Worm (Caenorhabditis elegans) whole organism, young adult: ENCODE data around the gene H20J04.6.

Experiments
- B0019.2 ChIP-seq: fragments of 200-800 bp; sonication (Bioruptor generic); conservative IDR thresholded peaks from 2 replicates; pipeline ENCODE4 v1.3.6; 2022; ENCODE audit warnings: missing genetic modification reagents, missing genetic modification characterization, missing compliant biosample characterization
- B0261.1 ChIP-seq: sonication (generic microtip); optimal IDR thresholded peaks from 2 replicates; lab custom pipeline; 2016; ENCODE audit warnings: mild to moderate bottlenecking, missing genetic modification characterization, moderate library complexity, missing compliant biosample characterization
- B0336.3 ChIP-seq: fragments of 200-800 bp; sonication (Bioruptor generic); IDR thresholded peaks from 2 replicates; pipeline ENCODE4 v1.3.6; 2022; ENCODE audit warnings: missing genetic modification characterization, missing compliant biosample characterization
- F52B5.7 ChIP-seq: sonication (generic microtip); optimal IDR thresholded peaks from 2 replicates; lab custom pipeline; 2016; ENCODE audit warnings: mild to moderate bottlenecking, missing genetic modification characterization, missing compliant biosample characterization
- F55B11.4 ChIP-seq: sonication (generic microtip); optimal IDR thresholded peaks from 2 replicates; lab custom pipeline; 2016; ENCODE audit warnings: missing compliant biosample characterization, missing genetic modification characterization, borderline replicate concordance; ENCODE audit not compliant: insufficient read depth
- F57C9.4 ChIP-seq: sonication (generic microtip); optimal IDR thresholded peaks from 2 replicates; lab custom pipeline; 2017; ENCODE audit warnings: mild to moderate bottlenecking, missing genetic modification characterization, missing compliant biosample characterization
- K11D2.4 ChIP-seq: fragments of 200-800 bp; sonication (Bioruptor generic); IDR thresholded peaks from 2 replicates; pipeline ENCODE4 v1.3.6; 2022; ENCODE audit warnings: missing genetic modification reagents, missing genetic modification characterization, missing compliant biosample characterization
- K12H6.12 ChIP-seq: fragments of 200-800 bp; sonication (Bioruptor generic); optimal IDR thresholded peaks from 2 replicates; lab custom pipeline; 2018; ENCODE audit warnings: mild to moderate bottlenecking, missing genetic modification characterization, missing compliant biosample characterization
- T07F8.4 ChIP-seq: sonication (generic microtip); optimal IDR thresholded peaks from 2 replicates; lab custom pipeline; 2016; ENCODE audit warnings: mild to moderate bottlenecking, missing genetic modification characterization, moderate library complexity, missing compliant biosample characterization
- T26A5.8 ChIP-seq: sonication (generic microtip); optimal IDR thresholded peaks from 2 replicates; lab custom pipeline; 2016; ENCODE audit warnings: missing genetic modification characterization, missing compliant biosample characterization
- Y53G8AR.9 ChIP-seq: fragments of 200-800 bp; sonication (Bioruptor generic); conservative IDR thresholded peaks from 2 replicates; pipeline ENCODE4 v1.3.6; 2022; ENCODE audit warnings: missing genetic modification reagents, missing genetic modification characterization, missing compliant biosample characterization
- Y79H2A.3 ChIP-seq: fragments of 200-800 bp; sonication (Bioruptor generic); conservative IDR thresholded peaks from 2 replicates; pipeline ENCODE4 v1.3.6; 2022; ENCODE audit warnings: missing genetic modification reagents, missing genetic modification characterization, missing compliant biosample characterization
- Y95B8A.8 ChIP-seq: fragments of 200-800 bp; sonication (Bioruptor generic); IDR thresholded peaks from 2 replicates; pipeline ENCODE4 v1.3.6; 2022; ENCODE audit warnings: missing genetic modification reagents, missing genetic modification characterization, missing compliant biosample characterization
- aptf-2 ChIP-seq: fragments of 200-800 bp; sonication (Bioruptor generic); conservative IDR thresholded peaks from 2 replicates; pipeline ENCODE4 v1.3.6; 2022; ENCODE audit warnings: missing genetic modification reagents, missing genetic modification characterization, missing compliant biosample characterization
- attf-6 ChIP-seq: fragments of 200-800 bp; sonication (Bioruptor generic); IDR thresholded peaks from 2 replicates; pipeline ENCODE4 v1.3.6; 2022; ENCODE audit warnings: missing genetic modification reagents, missing genetic modification characterization, missing compliant biosample characterization
- cebp-2 ChIP-seq: fragments of 200-800 bp; sonication (Bioruptor generic); IDR thresholded peaks from 2 replicates; pipeline ENCODE4 v1.3.6; 2022; ENCODE audit warnings: missing genetic modification characterization, missing compliant biosample characterization
- ceh-79 ChIP-seq: sonication (generic microtip); optimal IDR thresholded peaks from 2 replicates; lab custom pipeline; 2017; ENCODE audit warnings: mild to moderate bottlenecking, missing genetic modification characterization, missing compliant biosample characterization
- dpff-1 ChIP-seq: sonication (generic microtip); optimal IDR thresholded peaks from 2 replicates; lab custom pipeline; 2017; ENCODE audit warnings: mild to moderate bottlenecking, missing genetic modification characterization, missing compliant biosample characterization
- dpl-1 ChIP-seq: fragments of 150-350 bp; optimal IDR thresholded peaks from 2 replicates; lab custom pipeline; 2014; ENCODE audit warnings: missing biosample characterization, missing genetic modification reagents, missing genetic modification characterization
- efl-1 ChIP-seq: fragments of 150-350 bp; optimal IDR thresholded peaks from 2 replicates; lab custom pipeline; 2014; ENCODE audit warnings: missing biosample characterization, missing genetic modification reagents, missing genetic modification characterization
- egrh-3 ChIP-seq: fragments of 200-800 bp; sonication (Bioruptor generic); IDR thresholded peaks from 2 replicates; pipeline ENCODE4 v1.3.6; 2022; ENCODE audit warnings: missing genetic modification reagents, missing genetic modification characterization, missing compliant biosample characterization
- ekl-4 ChIP-seq: fragments of 200-800 bp; sonication (Bioruptor generic); IDR thresholded peaks from 2 replicates; pipeline ENCODE4 v1.3.6; 2022; ENCODE audit warnings: missing genetic modification reagents, missing genetic modification characterization, missing compliant biosample characterization
- hmg-1.2 ChIP-seq: fragments of 200-800 bp; sonication (Bioruptor generic); IDR thresholded peaks from 2 replicates; pipeline ENCODE4 v1.3.6; 2022; ENCODE audit warnings: missing genetic modification reagents, missing genetic modification characterization, missing compliant biosample characterization
- hmg-20 ChIP-seq: fragments of 200-800 bp; sonication (Bioruptor generic); IDR thresholded peaks from 2 replicates; pipeline ENCODE4 v1.3.6; 2022; ENCODE audit warnings: missing genetic modification reagents, missing genetic modification characterization, missing compliant biosample characterization
- hsf-1 ChIP-seq: fragments of 200-800 bp; sonication (Bioruptor generic); IDR thresholded peaks from 2 replicates; pipeline ENCODE4 v1.3.6; 2022; ENCODE audit warnings: missing genetic modification reagents, missing genetic modification characterization, missing compliant biosample characterization
- let-526 ChIP-seq: fragments of 200-800 bp; sonication (Bioruptor generic); IDR thresholded peaks from 2 replicates; pipeline ENCODE4 v1.3.6; 2022; ENCODE audit warnings: missing genetic modification reagents, missing genetic modification characterization, missing compliant biosample characterization
- lin-26 ChIP-seq: fragments of 200-800 bp; sonication (Bioruptor generic); IDR thresholded peaks from 2 replicates; pipeline ENCODE4 v1.3.6; 2022; ENCODE audit warnings: missing genetic modification reagents, missing genetic modification characterization, missing compliant biosample characterization
- lin-40 ChIP-seq: sonication (generic microtip); optimal IDR thresholded peaks from 2 replicates; lab custom pipeline; 2016; ENCODE audit warnings: missing genetic modification characterization, mild to moderate bottlenecking, missing compliant biosample characterization, missing genotype, missing genetic modification reagents
- lsy-27 ChIP-seq: sonication (generic microtip); optimal IDR thresholded peaks from 2 replicates; lab custom pipeline; 2017; ENCODE audit warnings: missing genetic modification characterization, mild to moderate bottlenecking, missing compliant biosample characterization, antibody characterized with exemption, missing genotype, borderline replicate concordance; ENCODE audit not compliant: insufficient read depth
- madf-10 ChIP-seq: sonication (generic microtip); optimal IDR thresholded peaks from 2 replicates; lab custom pipeline; 2016; ENCODE audit warnings: mild to moderate bottlenecking, missing genetic modification characterization, missing compliant biosample characterization
- mel-28 ChIP-seq: sonication (generic microtip); optimal IDR thresholded peaks from 2 replicates; lab custom pipeline; 2016; ENCODE audit warnings: borderline replicate concordance, mild to moderate bottlenecking, missing genetic modification characterization, missing compliant biosample characterization
- nhr-27 ChIP-seq: fragments of 200-800 bp; sonication (Bioruptor generic); optimal IDR thresholded peaks from 2 replicates; lab custom pipeline; 2018; ENCODE audit warnings: mild to moderate bottlenecking, missing genetic modification characterization, moderate library complexity, missing compliant biosample characterization
- nhr-80 ChIP-seq: sonication (generic microtip); optimal IDR thresholded peaks from 2 replicates; lab custom pipeline; 2016; ENCODE audit warnings: missing genetic modification characterization, missing compliant biosample characterization
- pbrm-1 ChIP-seq: fragments of 200-800 bp; sonication (Bioruptor generic); IDR thresholded peaks from 2 replicates; pipeline ENCODE4 v1.3.6; 2022; ENCODE audit warnings: missing genetic modification reagents, missing genetic modification characterization, missing compliant biosample characterization
- rcor-1 ChIP-seq: fragments of 200-800 bp; sonication (Bioruptor generic); IDR thresholded peaks from 2 replicates; pipeline ENCODE4 v1.3.6; 2022; ENCODE audit warnings: missing genetic modification reagents, missing genetic modification characterization, missing compliant biosample characterization
- rec-8 ChIP-seq, 2 experiments: sonication (generic microtip); optimal IDR thresholded peaks; 2 replicates each; lab custom pipeline; 2016; ENCODE audit warnings: mild to moderate bottlenecking in 2 of 2, missing genetic modification characterization in 2 of 2, missing genetic modification reagents in 2 of 2, missing genotype in 2 of 2, missing biosample characterization in 1 of 2, missing compliant biosample characterization in 1 of 2, moderate library complexity in 1 of 2
- repo-1 ChIP-seq: sonication (generic microtip); optimal IDR thresholded peaks from 2 replicates; lab custom pipeline; 2017; ENCODE audit warnings: mild to moderate bottlenecking, missing genetic modification characterization, missing compliant biosample characterization
- sdz-38 ChIP-seq: sonication (generic microtip); optimal IDR thresholded peaks from 2 replicates; lab custom pipeline; 2016; ENCODE audit warnings: missing genotype, missing genetic modification characterization, missing compliant biosample characterization
- sea-2 ChIP-seq: fragments of 200-800 bp; sonication (Bioruptor generic); IDR thresholded peaks from 2 replicates; pipeline ENCODE4 v1.3.6; 2022; ENCODE audit warnings: missing genetic modification characterization, missing compliant biosample characterization
- snpc-1.1 ChIP-seq: sonication (generic microtip); optimal IDR thresholded peaks from 2 replicates; lab custom pipeline; 2017; ENCODE audit warnings: missing genetic modification characterization, mild to moderate bottlenecking, missing compliant biosample characterization, antibody characterized with exemption, moderate library complexity, missing genotype, missing genetic modification reagents; ENCODE audit not compliant: insufficient read depth
- snpc-3.4 ChIP-seq: sonication (generic microtip); optimal IDR thresholded peaks from 2 replicates; lab custom pipeline; 2017; ENCODE audit warnings: missing genetic modification characterization, mild to moderate bottlenecking, missing compliant biosample characterization, antibody characterized with exemption, moderate library complexity, missing genotype, missing genetic modification reagents
- tbp1 ChIP-seq: fragments of 200-800 bp; sonication (Bioruptor generic); optimal IDR thresholded peaks from 2 replicates; lab custom pipeline; 2018; ENCODE audit warnings: mild to moderate bottlenecking, missing genetic modification characterization, missing compliant biosample characterization
- tlf-1 ChIP-seq: fragments of 200-800 bp; sonication (Bioruptor generic); optimal IDR thresholded peaks from 2 replicates; lab custom pipeline; 2018; ENCODE audit warnings: mild to moderate bottlenecking, missing genetic modification characterization, missing compliant biosample characterization
- unc-130 ChIP-seq: sonication (generic microtip); optimal IDR thresholded peaks from 2 replicates; lab custom pipeline; 2016; ENCODE audit warnings: missing genetic modification reagents, missing genetic modification characterization, missing compliant biosample characterization
- ztf-25 ChIP-seq: fragments of 200-800 bp; sonication (Bioruptor generic); IDR thresholded peaks from 2 replicates; pipeline ENCODE4 v1.3.6; 2022; ENCODE audit warnings: missing genetic modification reagents, missing genetic modification characterization, missing compliant biosample characterization
- ztf-26 ChIP-seq: sonication (generic microtip); optimal IDR thresholded peaks from 2 replicates; lab custom pipeline; 2017; ENCODE audit warnings: missing genetic modification characterization, missing compliant biosample characterization
- ztf-28 ChIP-seq: fragments of 200-800 bp; sonication (Bioruptor generic); IDR thresholded peaks from 2 replicates; pipeline ENCODE4 v1.3.6; 2022; ENCODE audit warnings: missing genetic modification reagents, missing genetic modification characterization, missing compliant biosample characterization
- ztf-6 ChIP-seq: fragments of 200-800 bp; sonication (Bioruptor generic); IDR thresholded peaks from 2 replicates; pipeline ENCODE4 v1.3.6; 2022; ENCODE audit warnings: missing genetic modification reagents, missing genetic modification characterization, missing compliant biosample characterization

H20J04.6 gene

DNA sequence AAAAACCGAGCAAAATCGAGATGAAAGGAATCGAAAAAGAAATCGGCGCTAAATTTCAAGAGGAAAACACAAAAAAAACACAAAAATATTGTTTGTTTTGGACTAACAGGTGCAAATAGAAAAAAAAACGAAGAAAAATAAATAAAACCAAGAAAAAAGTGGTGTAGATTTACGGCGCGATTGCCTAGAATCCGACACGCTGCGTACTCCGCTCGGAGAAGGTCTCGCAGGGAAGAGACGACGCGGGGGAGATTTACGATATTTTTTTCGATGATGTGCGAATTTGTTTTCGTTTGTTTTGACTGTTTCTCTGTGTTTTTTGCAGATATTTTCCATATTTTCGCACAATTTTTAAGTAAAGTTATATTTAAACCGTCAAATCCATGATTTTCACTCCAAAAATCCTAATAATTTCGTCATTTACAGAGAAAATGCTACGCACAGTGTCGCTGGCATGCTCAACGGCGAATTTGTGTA, 23.8 kb upstream of the H20J04.6 start, which contains the start of gene sco-1 (continued):
- TF ChIP-seq F52B5.7 (tag; lab: Kevin White, UChicago) (no peak), ztf-28 (GFP tag; lab: Robert Waterston, UW) (no peak; the same call in 1 of the 2 replicates), aptf-2 (GFP tag; lab: Robert Waterston, UW) (peak; percentile 86), Y79H2A.3 (GFP tag; lab: Robert Waterston, UW) (peak; percentile 70; the same call in 1 of the 2 replicates), B0261.1 (tag; lab: Kevin White, UChicago) (peak; percentile 21), hmg-1.2 (GFP tag; lab: Robert Waterston, UW) (peak; percentile 68), rec-8 (tag; optimal IDR thresholded peaks at IDR 0.05; lab: Kevin White, UChicago) (peak in 1 of 2 experiments; percentile 61), T07F8.4 (tag; lab: Kevin White, UChicago) (peak; percentile 5), ztf-25 (GFP tag; lab: Robert Waterston, UW) (peak; percentile 84), dpl-1 (GFP tag; lab: Kevin White, UChicago) (peak; percentile 64), ztf-6 (GFP tag; lab: Robert Waterston, UW) (peak; percentile 90; the same call in 1 of the 2 replicates), sdz-38 (tag; lab: Kevin White, UChicago) (no peak), nhr-80 (peak; percentile 29), repo-1 (tag; lab: Kevin White, UChicago) (peak; percentile 39), ekl-4 (peak; percentile 79), ceh-79 (tag; lab: Kevin White, UChicago) (no peak), B0336.3 (GFP tag; lab: Robert Waterston, UW) (peak; percentile 89), lin-40 (tag; lab: Kevin White, UChicago) (peak; percentile 93), tlf-1 (peak; percentile 81), Y95B8A.8 (peak; percentile 85), Y53G8AR.9 (GFP tag; lab: Robert Waterston, UW) (peak; percentile 94), nhr-27 (tag; lab: Kevin White, UChicago) (no peak), cebp-2 (GFP tag; lab: Robert Waterston, UW) (no peak), snpc-3.4 (peak; percentile 73), F55B11.4 (tag; lab: Kevin White, UChicago) (no peak), T26A5.8 (no peak), rcor-1 (GFP tag; lab: Robert Waterston, UW) (peak; percentile 91), mel-28 (tag; lab: Kevin White, UChicago) (no peak), pbrm-1 (GFP tag; lab: Robert Waterston, UW) (peak; percentile 89), efl-1 (GFP tag; lab: Kevin White, UChicago) (peak; percentile 59), snpc-1.1 (tag; lab: Kevin White, UChicago) (peak; percentile 22), sea-2 (GFP tag; lab: Robert Waterston, UW) (0 out of 2 replicates have a peak, but pooled peaks have one; percentile 59), let-526 (GFP tag; lab: Robert Waterston, UW) (peak; percentile 88), K11D2.4 (GFP tag; lab: Robert Waterston, UW) (peak; percentile 96), madf-10 (tag; lab: Kevin White, UChicago) (peak; percentile 75), hsf-1 (GFP tag; lab: Robert Waterston, UW) (peak; percentile 61; the same call in 1 of the 2 replicates), lin-26 (GFP tag; lab: Robert Waterston, UW) (0 out of 2 replicates have a peak, but pooled peaks have one; percentile 30), attf-6 (no peak), egrh-3 (peak; percentile 60), lsy-27 (tag; lab: Kevin White, UChicago) (no peak), hmg-20 (GFP tag; lab: Robert Waterston, UW) (peak; percentile 87), unc-130 (GFP tag; lab: Kevin White, UChicago) (peak; percentile 77), B0019.2 (GFP tag; lab: Robert Waterston, UW) (peak; percentile 99), F57C9.4 (tag; lab: Kevin White, UChicago) (no peak), ztf-26 (tag; lab: Kevin White, UChicago) (peak; percentile 81), K12H6.12 (tag; lab: Kevin White, UChicago) (peak; percentile 83), dpff-1 (no peak), tbp1 (GFP tag; lab: Kevin White, UChicago) (peak; percentile 71)
